Fruit fly (Drosophila melanogaster): Measurements from ENCODE around the gene CG3213.

- TF ChIP-seq Dif (GFP tag; optimal IDR thresholded peaks at IDR 0.05; ENCODE audit: partially characterized antibody), result no peak
- TF ChIP-seq tai (GFP tag; optimal IDR thresholded peaks at IDR 0.05), result no peak
- no peak for TF ChIP-seq sv (GFP tag; optimal IDR thresholded peaks at IDR 0.05)
- no peak for TF ChIP-seq usp (GFP tag; optimal IDR thresholded peaks at IDR 0.05)
- TF ChIP-seq fru (GFP tag; optimal IDR thresholded peaks at IDR 0.05), result no peak
- TF ChIP-seq lola (GFP tag; optimal IDR thresholded peaks at IDR 0.05), result no peak
- TF ChIP-seq h (GFP tag; optimal IDR thresholded peaks at IDR 0.05), result no peak
- TF ChIP-seq Vsx2 (GFP tag; optimal IDR thresholded peaks at IDR 0.05; ENCODE audit: partially characterized antibody), result no peak
These were observed 28.5 kb downstream of the CG3213 start, which contains the start of gene CG15414 for dm6 chr2L:3490971-3491370.

Measured in whole organism, wandering third instar larva.